Worm (Caenorhabditis elegans): ENCODE results near the gene F58D2.4.

F58D2.4 gene

ce11 chrIV:13209566-13209965 lies 20.7 kb upstream of the F58D2.4 start, which contains the start of gene C48D1.9:
Gene C48D1.9, minus strand, starts transcription at chrIV:13209666.
- TF ChIP-seq elt-1 (tag; optimal IDR thresholded peaks at IDR 0.05; ENCODE audit: borderline replicate concordance, insufficient read depth) (no peak), zip-8 (tag; optimal IDR thresholded peaks at IDR 0.05) (no peak), ham-2 (GFP tag; optimal IDR thresholded peaks at IDR 0.05) (no peak), mab-5 (tag; optimal IDR thresholded peaks at IDR 0.05) (no peak), nhr-76 (tag; optimal IDR thresholded peaks at IDR 0.05) (no peak), ceh-83 (GFP tag; optimal IDR thresholded peaks at IDR 0.05) (no peak), snpc-4 (tag; optimal IDR thresholded peaks at IDR 0.05) (no peak), tbx-8 (GFP tag; optimal IDR thresholded peaks at IDR 0.05) (no peak), pha-4 (tag; optimal IDR thresholded peaks at IDR 0.05) (no peak), unc-39 (tag; optimal IDR thresholded peaks at IDR 0.05) (no peak), sem-2 (GFP tag; optimal IDR thresholded peaks at IDR 0.05) (no peak), lin-32 (GFP tag; optimal IDR thresholded peaks at IDR 0.05) (no peak), ces-1 (GFP tag; optimal IDR thresholded peaks at IDR 0.05) (no peak), unc-62 (GFP tag; optimal IDR thresholded peaks at IDR 0.05) (no peak), mls-2 (tag; optimal IDR thresholded peaks at IDR 0.05) (no peak), nhr-237 (tag; optimal IDR thresholded peaks at IDR 0.05) (no peak), lin-13 (tag; optimal IDR thresholded peaks at IDR 0.05) (no peak), ceh-39 (tag; optimal IDR thresholded peaks at IDR 0.05) (no peak), sptf-1 (tag; optimal IDR thresholded peaks at IDR 0.05) (no peak), blmp-1 (tag; optimal IDR thresholded peaks at IDR 0.05) (no peak)

- TF ChIP-seq sptf-1 (tag; optimal IDR thresholded peaks at IDR 0.05), result no peak
- TF ChIP-seq ceh-39 (tag; optimal IDR thresholded peaks at IDR 0.05), result peak; percentile 46
- no peak for TF ChIP-seq hlh-1 (tag; optimal IDR thresholded peaks at IDR 0.05)
- TF ChIP-seq lsy-2 (tag; optimal IDR thresholded peaks at IDR 0.05), result peak; percentile 12
- peak; percentile 25 for TF ChIP-seq elt-1 (tag; optimal IDR thresholded peaks at IDR 0.05; ENCODE audit: borderline replicate concordance, insufficient read depth)
- no peak for TF ChIP-seq mep-1 (tag; optimal IDR thresholded peaks at IDR 0.05)
These were observed 17.0 kb upstream of the F58D2.4 start for ce11 chrIV:13205891-13206290.

ce11 chrIV:13204037-13204436 lies 15.2 kb upstream of the F58D2.4 start, which contains the start of gene ced-3:
Gene ced-3, minus strand, starts transcription at chrIV:13204137.
- TF ChIP-seq M03D4.4 (tag; optimal IDR thresholded peaks at IDR 0.05) (no peak), mep-1 (tag; optimal IDR thresholded peaks at IDR 0.05) (no peak), bed-3 (GFP tag; optimal IDR thresholded peaks at IDR 0.05) (no peak), pha-4 (tag; optimal IDR thresholded peaks at IDR 0.05) (no peak), unc-120 (tag; optimal IDR thresholded peaks at IDR 0.05; ENCODE audit: poor library complexity, severe bottlenecking) (no peak), sem-2 (GFP tag; optimal IDR thresholded peaks at IDR 0.05) (no peak), lsy-2 (tag; optimal IDR thresholded peaks at IDR 0.05) (no peak)

ce11 chrIV:13197282-13197681 lies 8.4 kb upstream of the F58D2.4 start, which contains the start of gene C48D1.1:
Gene C48D1.1, minus strand, starts transcription at chrIV:13197382.
- TF ChIP-seq unc-39 (tag; optimal IDR thresholded peaks at IDR 0.05), result no peak
- no peak for TF ChIP-seq snpc-4 (tag; optimal IDR thresholded peaks at IDR 0.05)
- no peak for TF ChIP-seq flh-1 (GFP tag; optimal IDR thresholded peaks at IDR 0.05)
- no peak for TF ChIP-seq ces-1 (GFP tag; optimal IDR thresholded peaks at IDR 0.05)
- TF ChIP-seq ceh-39 (tag; optimal IDR thresholded peaks at IDR 0.05), result no peak

- TF ChIP-seq ceh-39 (tag; optimal IDR thresholded peaks at IDR 0.05) (no peak), ceh-83 (GFP tag; optimal IDR thresholded peaks at IDR 0.05) (no peak), lsy-2 (tag; optimal IDR thresholded peaks at IDR 0.05) (no peak)
These were observed 4.4 kb upstream of the F58D2.4 start, which contains the start of gene F58D2.5 for ce11 chrIV:13193239-13193638. Gene F58D2.5, minus strand, starts transcription at chrIV:13193339.

- TF ChIP-seq nhr-12 (tag; optimal IDR thresholded peaks at IDR 0.05) (no peak), lin-32 (GFP tag; optimal IDR thresholded peaks at IDR 0.05) (peak; percentile 83), mab-5 (tag; optimal IDR thresholded peaks at IDR 0.05) (no peak), hlh-1 (tag; optimal IDR thresholded peaks at IDR 0.05) (no peak)
These were observed 1.2 kb upstream of the F58D2.4 start for ce11 chrIV:13190075-13190474.

ce11 chrIV:13189467-13189866 lies 608 bp upstream of the F58D2.4 start, which contains the start of gene F58D2.2:
Gene F58D2.2, plus strand, starts transcription at chrIV:13189767.
- TF ChIP-seq flh-1 (GFP tag; optimal IDR thresholded peaks at IDR 0.05) (no peak), snpc-4 (tag; optimal IDR thresholded peaks at IDR 0.05) (no peak), bed-3 (GFP tag; optimal IDR thresholded peaks at IDR 0.05) (no peak), ceh-39 (tag; optimal IDR thresholded peaks at IDR 0.05) (no peak), nhr-2 (tag; optimal IDR thresholded peaks at IDR 0.05) (no peak), pha-4 (tag; optimal IDR thresholded peaks at IDR 0.05) (no peak), unc-39 (tag; optimal IDR thresholded peaks at IDR 0.05) (no peak), lsy-2 (tag; optimal IDR thresholded peaks at IDR 0.05) (no peak)
